Worm (Caenorhabditis elegans): ENCODE data around the gene ZC506.1.

DNA sequence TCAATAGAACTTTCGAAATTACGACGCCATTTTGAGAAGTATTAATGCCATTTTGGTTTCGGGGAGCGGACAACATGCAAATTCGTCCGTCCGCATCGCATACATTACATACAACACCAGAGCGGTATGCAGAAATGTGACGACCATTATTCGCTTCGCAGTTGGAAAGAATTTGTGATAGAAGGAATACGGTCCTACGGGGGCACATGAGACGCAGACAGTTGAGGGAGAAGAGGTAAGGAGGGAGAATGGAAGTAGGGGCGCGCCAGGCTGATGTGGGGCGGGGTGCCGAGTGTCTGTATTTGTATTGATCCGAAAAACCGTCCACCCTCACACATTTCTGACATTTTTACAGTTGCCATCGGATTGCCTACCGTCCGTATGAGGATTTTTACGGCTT lies 17.4 kb upstream of the ZC506.1 start:
- TF ChIP-seq pha-4 (tag; optimal IDR thresholded peaks at IDR 0.05), result no peak
- TF ChIP-seq pqm-1 (tag; optimal IDR thresholded peaks at IDR 0.05), result no peak
- no peak for TF ChIP-seq fkh-10 (GFP tag; optimal IDR thresholded peaks at IDR 0.05)
- TF ChIP-seq unc-62 (GFP tag; optimal IDR thresholded peaks at IDR 0.05), result no peak
- TF ChIP-seq elt-3 (tag; optimal IDR thresholded peaks at IDR 0.05), result no peak
- no peak for TF ChIP-seq nhr-237 (tag; optimal IDR thresholded peaks at IDR 0.05)
- TF ChIP-seq tbx-2 (tag; optimal IDR thresholded peaks at IDR 0.05), result no peak

Data from whole organism, L3 larva.